Fruit fly (Drosophila melanogaster): ENCODE data around the gene CG17375.

The CG17375 gene

dm6 chr2L:6818357-6818756 lies 12.8 kb upstream of the CG17375 start:
- no peak for TF ChIP-seq cic (GFP tag; optimal IDR thresholded peaks at IDR 0.05)
- TF ChIP-seq CG12768 (GFP tag; optimal IDR thresholded peaks at IDR 0.05) = no peak
- no peak for TF ChIP-seq CG1620 (GFP tag; optimal IDR thresholded peaks at IDR 0.05)
- TF ChIP-seq CG7101 (tag; optimal IDR thresholded peaks at IDR 0.05) = no peak
- no peak for TF ChIP-seq kay (GFP tag; ENCODE audit: borderline replicate concordance)
- TF ChIP-seq pad (GFP tag; optimal IDR thresholded peaks at IDR 0.05) = no peak
- TF ChIP-seq CG33017 (tag; optimal IDR thresholded peaks at IDR 0.05) = no peak
- TF ChIP-seq CG11617 (GFP tag; optimal IDR thresholded peaks at IDR 0.05) = no peak
- no peak for TF ChIP-seq toe (GFP tag; optimal IDR thresholded peaks at IDR 0.05)
- TF ChIP-seq tj (GFP tag; optimal IDR thresholded peaks at IDR 0.05) = no peak
- TF ChIP-seq CG5204 (GFP tag; optimal IDR thresholded peaks at IDR 0.05) = no peak
- no peak for TF ChIP-seq bab1 (GFP tag; optimal IDR thresholded peaks at IDR 0.05)
- no peak for TF ChIP-seq CG7045 (GFP tag; optimal IDR thresholded peaks at IDR 0.05)
- no peak for TF ChIP-seq ovo (GFP tag; optimal IDR thresholded peaks at IDR 0.05)
- no peak for TF ChIP-seq Clk (GFP tag; optimal IDR thresholded peaks at IDR 0.05)

DNA sequence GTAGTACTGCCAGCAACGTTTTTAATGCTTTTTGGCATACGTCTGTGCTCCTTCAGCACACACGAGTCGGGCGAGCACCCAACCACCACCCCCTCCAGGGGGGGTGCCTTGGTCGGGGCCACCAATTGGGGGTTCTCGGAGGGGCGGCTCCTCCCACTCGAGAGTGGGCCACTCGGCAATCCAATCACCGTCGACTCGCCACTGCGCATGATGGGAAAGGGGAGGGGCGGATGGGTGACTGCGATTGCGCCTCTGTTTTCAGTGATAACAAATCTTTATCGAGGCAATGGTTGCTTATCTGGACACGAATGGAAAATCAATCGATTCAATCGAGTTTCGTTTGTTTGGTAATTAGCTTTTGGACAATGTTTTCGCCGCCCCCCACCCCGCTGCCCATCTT lies 11.9 kb upstream of the CG17375 start:
- peak; percentile 25 for TF ChIP-seq pad (GFP tag; optimal IDR thresholded peaks at IDR 0.05)
- no peak for TF ChIP-seq toe (GFP tag; optimal IDR thresholded peaks at IDR 0.05)
- TF ChIP-seq bab1 (GFP tag; optimal IDR thresholded peaks at IDR 0.05) = no peak

dm6 chr2L:6802740-6803139 lies 2.9 kb downstream of the CG17375 start, which contains the start of the genes CG17377 and Daao2:
TSS of gene CG17377 (minus strand) at chr2L:6802840.
TSS of gene Daao2 (plus strand) at chr2L:6803011.
- TF ChIP-seq toe (GFP tag; optimal IDR thresholded peaks at IDR 0.05) (no peak), Mnt (GFP tag; optimal IDR thresholded peaks at IDR 0.05) (no peak), Hr96 (GFP tag; optimal IDR thresholded peaks at IDR 0.05) (no peak), CG7045 (GFP tag; optimal IDR thresholded peaks at IDR 0.05) (no peak), CG14711 (tag; optimal IDR thresholded peaks at IDR 0.05) (no peak), Clk (GFP tag; optimal IDR thresholded peaks at IDR 0.05) (no peak), kay (GFP tag; ENCODE audit: borderline replicate concordance) (no peak), tj (GFP tag; optimal IDR thresholded peaks at IDR 0.05) (no peak), pad (GFP tag; optimal IDR thresholded peaks at IDR 0.05) (no peak), Crg-1 (GFP tag; optimal IDR thresholded peaks at IDR 0.05) (no peak), cnc (optimal IDR thresholded peaks at IDR 0.05) (no peak), bab1 (GFP tag; optimal IDR thresholded peaks at IDR 0.05) (no peak), CG1620 (GFP tag; optimal IDR thresholded peaks at IDR 0.05) (no peak), cic (GFP tag; optimal IDR thresholded peaks at IDR 0.05) (no peak), CG7101 (tag; optimal IDR thresholded peaks at IDR 0.05) (no peak), ovo (GFP tag; optimal IDR thresholded peaks at IDR 0.05) (no peak), CG33017 (tag; optimal IDR thresholded peaks at IDR 0.05) (no peak), CG11617 (GFP tag; optimal IDR thresholded peaks at IDR 0.05) (no peak)

DNA sequence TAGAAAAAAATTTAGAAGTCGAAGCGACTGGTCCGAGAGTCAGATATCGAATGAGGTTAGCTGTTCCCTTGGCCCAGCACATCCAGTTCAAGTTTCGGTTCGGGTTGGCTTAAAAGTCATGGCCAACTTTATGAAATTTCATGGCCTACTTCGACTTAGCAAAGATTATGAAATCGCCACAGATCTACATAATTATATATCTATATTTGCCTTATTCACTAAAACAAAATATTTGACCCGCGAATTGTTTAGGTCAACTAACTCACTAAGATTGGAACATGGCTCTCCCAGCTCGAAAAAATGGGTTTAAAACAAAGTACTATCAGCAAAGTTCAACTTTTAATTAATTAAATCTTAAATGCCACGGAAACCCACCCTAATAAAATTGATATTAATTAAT lies 4.8 kb downstream of the CG17375 start, which contains the start of gene CG17376:
Gene CG17376, minus strand, starts transcription at position 101 of the 400 bp plus-strand sequence.
- TF ChIP-seq pad (GFP tag; optimal IDR thresholded peaks at IDR 0.05) (no peak), CG33017 (tag; optimal IDR thresholded peaks at IDR 0.05) (no peak), CG1620 (GFP tag; optimal IDR thresholded peaks at IDR 0.05) (no peak)

DNA sequence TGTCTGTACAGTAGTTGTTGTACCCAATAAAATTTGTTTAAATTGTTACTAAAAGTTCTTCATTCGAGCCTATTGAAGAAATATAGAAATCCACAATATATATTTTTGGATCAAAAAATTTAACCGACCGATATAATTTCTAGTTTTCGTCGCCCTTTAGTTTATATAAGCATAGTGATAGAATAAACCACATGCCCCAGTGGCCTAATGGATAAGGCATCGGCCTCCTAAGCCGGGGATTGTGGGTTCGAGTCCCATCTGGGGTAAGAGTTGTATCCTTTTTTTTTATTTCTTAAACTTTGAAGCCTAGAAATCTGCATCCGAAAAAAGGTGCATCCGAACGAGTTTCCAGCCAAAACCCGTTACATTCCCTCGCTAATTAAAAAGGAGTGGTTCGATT lies 6.0 kb downstream of the CG17375 start:
- no peak for TF ChIP-seq CG5204 (GFP tag; optimal IDR thresholded peaks at IDR 0.05)
- no peak for TF ChIP-seq CG1620 (GFP tag; optimal IDR thresholded peaks at IDR 0.05)

DNA sequence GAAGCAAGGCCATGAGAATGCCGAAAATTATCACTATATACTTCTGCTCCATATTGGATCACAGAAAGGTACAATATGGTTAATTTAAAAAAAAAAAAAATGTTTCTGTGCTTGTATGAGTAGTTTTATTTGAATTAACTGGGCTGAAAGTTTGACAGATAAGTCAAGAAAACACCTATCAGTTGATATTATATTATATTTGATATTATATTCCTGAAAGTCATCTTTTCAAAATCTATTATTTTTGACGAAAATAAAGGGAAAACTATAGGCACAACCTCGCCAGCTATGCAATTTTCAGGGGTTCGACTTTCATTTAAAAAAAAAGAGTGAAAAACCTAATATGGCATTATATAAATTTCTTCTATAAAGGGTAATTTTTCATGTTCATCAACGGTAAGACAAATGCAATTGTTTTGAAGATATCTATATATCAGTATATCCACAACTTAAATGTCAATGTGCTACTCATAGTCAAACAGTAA lies 6.8 kb downstream of the CG17375 start, which contains the start of the genes nrv2 and CG43610:
Gene nrv2, minus strand, starts transcription at position 101 of the 485 bp plus-strand sequence.
Gene CG43610, plus strand, starts transcription at position 435 of the 485 bp plus-strand sequence.
- TF ChIP-seq CG12768 (GFP tag; optimal IDR thresholded peaks at IDR 0.05) (no peak), kay (GFP tag; ENCODE audit: borderline replicate concordance) (peak; percentile 45), CG7101 (tag; optimal IDR thresholded peaks at IDR 0.05) (no peak), CG1620 (GFP tag; optimal IDR thresholded peaks at IDR 0.05) (no peak), CG5204 (GFP tag; optimal IDR thresholded peaks at IDR 0.05) (no peak)

- TF ChIP-seq toe (GFP tag; optimal IDR thresholded peaks at IDR 0.05) (peak; percentile 30), ovo (GFP tag; optimal IDR thresholded peaks at IDR 0.05) (peak; percentile 30), tj (GFP tag; optimal IDR thresholded peaks at IDR 0.05) (no peak), kay (GFP tag; ENCODE audit: borderline replicate concordance) (no peak), CG7045 (GFP tag; optimal IDR thresholded peaks at IDR 0.05) (no peak), Clk (GFP tag; optimal IDR thresholded peaks at IDR 0.05) (no peak), CG7101 (tag; optimal IDR thresholded peaks at IDR 0.05) (peak; percentile 30), CG1620 (GFP tag; optimal IDR thresholded peaks at IDR 0.05) (peak; percentile 56), bab1 (GFP tag; optimal IDR thresholded peaks at IDR 0.05) (peak; percentile 16), Mnt (GFP tag; optimal IDR thresholded peaks at IDR 0.05) (no peak), Hr96 (GFP tag; optimal IDR thresholded peaks at IDR 0.05) (no peak), CG14711 (tag; optimal IDR thresholded peaks at IDR 0.05) (no peak), pad (GFP tag; optimal IDR thresholded peaks at IDR 0.05) (peak; percentile 19), cnc (optimal IDR thresholded peaks at IDR 0.05) (no peak), cic (GFP tag; optimal IDR thresholded peaks at IDR 0.05) (no peak), CG12768 (GFP tag; optimal IDR thresholded peaks at IDR 0.05) (no peak), CG33017 (tag; optimal IDR thresholded peaks at IDR 0.05) (no peak), CG11617 (GFP tag; optimal IDR thresholded peaks at IDR 0.05) (no peak), CG5204 (GFP tag; optimal IDR thresholded peaks at IDR 0.05) (no peak), Crg-1 (GFP tag; optimal IDR thresholded peaks at IDR 0.05) (no peak)
Observed at dm6 chr2L:6797408-6797807, 8.2 kb downstream of the CG17375 start.

All from whole organism, adult.